Fruit fly (Drosophila melanogaster): Measurements from ENCODE around the gene CREG.

DNA sequence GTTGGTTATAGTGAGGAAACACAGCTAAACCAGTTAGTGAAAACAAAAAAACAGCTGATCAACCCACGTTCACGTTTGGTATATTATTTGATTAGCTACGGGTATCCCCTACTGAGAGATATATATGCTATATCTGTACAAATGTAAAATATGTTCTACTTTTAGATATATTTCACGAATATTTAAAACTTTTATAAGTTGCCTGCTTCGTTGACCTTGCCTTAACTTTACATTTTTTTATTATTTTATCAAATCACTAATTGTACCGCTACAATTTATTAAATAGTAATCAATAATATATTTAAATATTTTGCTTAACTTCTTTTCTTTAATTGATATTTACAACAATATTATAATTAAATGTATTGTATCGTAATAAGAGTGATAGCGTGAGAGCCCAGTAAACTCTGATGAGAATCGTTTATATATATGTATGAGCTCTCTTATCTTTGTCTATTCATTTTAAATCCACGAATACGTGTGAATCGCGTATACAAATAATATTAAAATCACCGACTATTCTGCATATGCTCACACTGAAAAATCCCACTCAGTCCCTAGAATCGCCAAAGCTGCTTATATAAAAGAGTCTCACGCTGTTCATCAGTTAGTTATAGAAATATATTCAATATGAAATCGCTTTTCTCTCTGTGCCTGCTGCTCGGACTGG, 18.2 kb upstream of the CREG start, which contains the start of gene CG42821:
- no peak for TF ChIP-seq salr (GFP tag; optimal IDR thresholded peaks at IDR 0.05)
- TF ChIP-seq pdm3 (GFP tag; optimal IDR thresholded peaks at IDR 0.05) = no peak
- TF ChIP-seq ss (GFP tag; optimal IDR thresholded peaks at IDR 0.05) = no peak
- TF ChIP-seq CG6854 (GFP tag; optimal IDR thresholded peaks at IDR 0.05) = no peak
- TF ChIP-seq CG32006 (GFP tag; optimal IDR thresholded peaks at IDR 0.05) = no peak
- TF ChIP-seq dac (GFP tag; optimal IDR thresholded peaks at IDR 0.05) = no peak
- TF ChIP-seq Gug (GFP tag; IDR thresholded peaks at IDR 0.05) = no peak
- no peak for TF ChIP-seq Hr4 (GFP tag; optimal IDR thresholded peaks at IDR 0.05)
